Fruit fly (Drosophila melanogaster) whole organism, embryonic: ENCODE measurements around the gene CG14054.
A peak's percentile ranks its signal among the peaks of the same experiment; 100 is the strongest.

Experiments
- Atf6 ChIP-seq: fragments of 200-800 bp; sonication (Bioruptor generic); IDR thresholded peaks from 2 replicates; pipeline ENCODE4 v1.3.6; 2022; ENCODE audit warnings: missing biosample characterization, missing genetic modification characterization
- CG1024 ChIP-seq: fragments of 200-800 bp; sonication (Bioruptor generic); IDR thresholded peaks from 2 replicates; pipeline ENCODE4 v1.3.6; 2022; ENCODE audit warnings: missing biosample characterization, missing genetic modification characterization
- CG11504 ChIP-seq: fragments of 200-800 bp; sonication (Bioruptor generic); optimal IDR thresholded peaks from 3 replicates; lab custom pipeline; 2019; ENCODE audit warnings: missing biosample characterization, mild to moderate bottlenecking, missing genetic modification characterization, moderate library complexity
- CG12155 ChIP-seq: fragments of 200-800 bp; sonication (Bioruptor generic); optimal IDR thresholded peaks from 3 replicates; lab custom pipeline; 2016; ENCODE audit warnings: missing biosample characterization, missing genetic modification characterization
- CG12769 ChIP-seq: fragments of 200-800 bp; sonication (Bioruptor generic); optimal IDR thresholded peaks from 2 replicates; lab custom pipeline; 2019; ENCODE audit warnings: missing biosample characterization, mild to moderate bottlenecking, missing genetic modification characterization, moderate library complexity
- CG15696 ChIP-seq: fragments of 200-800 bp; sonication (Bioruptor generic); optimal IDR thresholded peaks from 2 replicates; lab custom pipeline; 2019; ENCODE audit warnings: missing biosample characterization, mild to moderate bottlenecking, missing genetic modification characterization, moderate library complexity
- CG1647 ChIP-seq: fragments of 200-800 bp; sonication (Bioruptor generic); optimal IDR thresholded peaks from 3 replicates; lab custom pipeline; 2016; ENCODE audit warnings: missing biosample characterization, missing genetic modification characterization
- CG16779 ChIP-seq: fragments of 200-800 bp; sonication (Bioruptor generic); IDR thresholded peaks from 2 replicates; pipeline ENCODE4 v1.3.6; 2022; ENCODE audit warnings: missing biosample characterization, missing genetic modification characterization
- CG17359 ChIP-seq: fragments of 200-800 bp; sonication (Bioruptor generic); optimal IDR thresholded peaks from 3 replicates; lab custom pipeline; 2018; ENCODE audit warnings: missing biosample characterization, mild to moderate bottlenecking, missing genetic modification characterization, moderate library complexity
- CG17361 ChIP-seq: fragments of 200-800 bp; sonication (Bioruptor generic); IDR thresholded peaks from 3 replicates; pipeline ENCODE4 v1.3.6; 2022; ENCODE audit warnings: missing biosample characterization, missing genetic modification characterization
- CG17829 ChIP-seq: fragments of 200-800 bp; optimal IDR thresholded peaks from 2 replicates; lab custom pipeline; 2019; ENCODE audit warnings: missing biosample characterization, mild to moderate bottlenecking, missing genetic modification characterization, moderate library complexity
- CG2116 ChIP-seq: fragments of 200-800 bp; sonication (Bioruptor generic); optimal IDR thresholded peaks from 3 replicates; lab custom pipeline; 2018; ENCODE audit warnings: missing biosample characterization, mild to moderate bottlenecking, missing genetic modification characterization
- CG2120 ChIP-seq: fragments of 200-800 bp; sonication (Bioruptor generic); optimal IDR thresholded peaks from 3 replicates; lab custom pipeline; 2016; ENCODE audit warnings: missing biosample characterization, missing genetic modification characterization
- CG30020 ChIP-seq: fragments of 200-800 bp; optimal IDR thresholded peaks from 2 replicates; lab custom pipeline; 2019; ENCODE audit warnings: missing biosample characterization, mild to moderate bottlenecking, missing genetic modification characterization, moderate library complexity
- CG3281 ChIP-seq: fragments of 200-800 bp; sonication (Bioruptor generic); optimal IDR thresholded peaks from 3 replicates; lab custom pipeline; 2017; ENCODE audit warnings: missing biosample characterization, mild to moderate bottlenecking, missing genetic modification characterization
- CG3407 ChIP-seq: fragments of 200-800 bp; sonication (Bioruptor generic); optimal IDR thresholded peaks from 2 replicates; lab custom pipeline; 2018; ENCODE audit warnings: missing biosample characterization, mild to moderate bottlenecking, missing genetic modification characterization
- CG3847 ChIP-seq: fragments of 200-800 bp; sonication (Bioruptor generic); IDR thresholded peaks from 2 replicates; pipeline ENCODE4 v1.3.6; 2022; ENCODE audit warnings: missing biosample characterization, missing genetic modification characterization
- CG43689 ChIP-seq: fragments of 200-800 bp; sonication (Bioruptor generic); IDR thresholded peaks from 2 replicates; pipeline ENCODE4 v1.3.6; 2022; ENCODE audit warnings: missing biosample characterization, missing genetic modification characterization
- CG4424 ChIP-seq: fragments of 200-800 bp; sonication (Bioruptor generic); optimal IDR thresholded peaks from 3 replicates; lab custom pipeline; 2016; ENCODE audit warnings: missing biosample characterization, missing genetic modification characterization
- CG5245 ChIP-seq: fragments of 200-800 bp; sonication (Bioruptor generic); optimal IDR thresholded peaks from 3 replicates; lab custom pipeline; 2016; ENCODE audit warnings: missing biosample characterization, missing genetic modification characterization
- CG7745 ChIP-seq: fragments of 200-800 bp; sonication (Bioruptor generic); optimal IDR thresholded peaks from 2 replicates; lab custom pipeline; 2018; ENCODE audit warnings: missing biosample characterization, mild to moderate bottlenecking, missing genetic modification characterization, moderate library complexity
- CG7928 ChIP-seq: fragments of 200-800 bp; sonication (Bioruptor generic); optimal IDR thresholded peaks from 2 replicates; lab custom pipeline; 2017; ENCODE audit warnings: missing biosample characterization, mild to moderate bottlenecking, missing genetic modification characterization
- CG8290 ChIP-seq, 3 experiments: fragments of 200-800 bp; sonication (Bioruptor generic); optimal IDR thresholded peaks; 2 replicates each; lab custom pipeline; 2016 to 2019; ENCODE audit warnings: missing biosample characterization in 3 of 3, missing genetic modification characterization in 3 of 3, mild to moderate bottlenecking in 2 of 3, moderate library complexity in 1 of 3
- CG9817 ChIP-seq: fragments of 200-800 bp; sonication (Bioruptor generic); optimal IDR thresholded peaks from 2 replicates; lab custom pipeline; 2018; ENCODE audit warnings: missing biosample characterization, mild to moderate bottlenecking, missing genetic modification characterization, moderate library complexity
- Chrac-16 ChIP-seq: fragments of 200-800 bp; sonication (Bioruptor generic); optimal IDR thresholded peaks from 3 replicates; lab custom pipeline; 2016; ENCODE audit warnings: missing biosample characterization, missing genetic modification characterization
- D19B ChIP-seq: fragments of 200-800 bp; sonication (Bioruptor generic); optimal IDR thresholded peaks from 2 replicates; lab custom pipeline; 2017; ENCODE audit warnings: missing biosample characterization, mild to moderate bottlenecking, missing genetic modification characterization
- Dad ChIP-seq: fragments of 200-800 bp; sonication (Bioruptor generic); optimal IDR thresholded peaks from 3 replicates; lab custom pipeline; 2016; ENCODE audit warnings: missing biosample characterization, missing genetic modification characterization
- Dek ChIP-seq: fragments of 200-800 bp; sonication (Bioruptor generic); optimal IDR thresholded peaks from 3 replicates; lab custom pipeline; 2019; ENCODE audit warnings: missing biosample characterization, mild to moderate bottlenecking, missing genetic modification characterization, moderate library complexity
- GATAe ChIP-seq: fragments of 200-800 bp; sonication (Bioruptor generic); conservative IDR thresholded peaks from 2 replicates; pipeline ENCODE4 v1.3.6; 2022; ENCODE audit warnings: missing biosample characterization, missing genetic modification characterization
- Mrtf ChIP-seq: fragments of 200-800 bp; sonication (Bioruptor generic); IDR thresholded peaks from 3 replicates; pipeline ENCODE4 v1.3.6; 2022; ENCODE audit warnings: missing biosample characterization, missing genetic modification characterization
- Oli ChIP-seq: fragments of 200-800 bp; sonication (Bioruptor generic); optimal IDR thresholded peaks from 2 replicates; lab custom pipeline; 2018; ENCODE audit warnings: missing biosample characterization, mild to moderate bottlenecking, missing genetic modification characterization, moderate library complexity
- Ravus ChIP-seq: fragments of 200-800 bp; sonication (Bioruptor generic); IDR thresholded peaks from 2 replicates; pipeline ENCODE4 v1.3.6; 2022; ENCODE audit warnings: missing biosample characterization, missing genetic modification characterization
- Six4 ChIP-seq: fragments of 200-800 bp; sonication (Bioruptor generic); optimal IDR thresholded peaks from 2 replicates; lab custom pipeline; 2016; ENCODE audit warnings: missing biosample characterization, missing genetic modification characterization
- Xrp1 ChIP-seq: fragments of 200-800 bp; sonication (Bioruptor generic); IDR thresholded peaks from 2 replicates; pipeline ENCODE4 v1.3.6; 2022; ENCODE audit warnings: missing biosample characterization, missing genetic modification characterization
- amos ChIP-seq: fragments of 200-800 bp; sonication (Bioruptor generic); IDR thresholded peaks from 2 replicates; pipeline ENCODE4 v1.3.6; 2022; ENCODE audit warnings: missing biosample characterization, missing genetic modification characterization; ENCODE audit not compliant: partially characterized antibody
- dimm ChIP-seq: fragments of 200-800 bp; sonication (Bioruptor generic); IDR thresholded peaks from 2 replicates; pipeline ENCODE4 v1.3.6; 2022; ENCODE audit warnings: missing biosample characterization, missing genetic modification characterization
- fd96Cb ChIP-seq: fragments of 200-800 bp; sonication (Bioruptor generic); optimal IDR thresholded peaks from 2 replicates; lab custom pipeline; 2018; ENCODE audit warnings: missing biosample characterization, mild to moderate bottlenecking, missing genetic modification characterization, moderate library complexity
- gfzf ChIP-seq: fragments of 200-800 bp; sonication (Bioruptor generic); optimal IDR thresholded peaks from 2 replicates; lab custom pipeline; 2016; ENCODE audit warnings: missing biosample characterization, mild to moderate bottlenecking, missing genetic modification characterization, moderate library complexity
- hkb ChIP-seq, 2 experiments: fragments of 200-800 bp in 1 of 2; fragments of >200 bp in 1 of 2; sonication (Bioruptor generic) in 1 of 2; IDR thresholded peaks in 1 of 2; optimal IDR thresholded peaks in 1 of 2; 2 replicates each; pipeline versions ENCODE4 v1.3.6 to Lab custom; 2017 to 2022; ENCODE audit warnings: missing biosample characterization in 1 of 2, missing genetic modification characterization in 1 of 2
- insv ChIP-seq, 2 experiments: fragments of 200-800 bp; sonication (Bioruptor generic); optimal IDR thresholded peaks; 3 replicates each; lab custom pipeline; 2016 to 2018; ENCODE audit warnings: missing biosample characterization in 2 of 2, missing genetic modification characterization in 2 of 2
- lmd ChIP-seq: fragments of 200-800 bp; sonication (Bioruptor generic); IDR thresholded peaks from 2 replicates; pipeline ENCODE4 v1.3.6; 2022; ENCODE audit warnings: missing biosample characterization, missing genetic modification characterization
- lola ChIP-seq, 3 experiments: fragments of >200 bp in 2 of 3; fragments of 200-800 bp in 1 of 3; sonication (Bioruptor generic) in 1 of 3; optimal IDR thresholded peaks; 2 replicates each; lab custom pipeline; 2017 to 2019; ENCODE audit warnings: missing biosample characterization in 3 of 3, missing genetic modification characterization in 3 of 3, mild to moderate bottlenecking in 1 of 3, moderate library complexity in 1 of 3
- pan ChIP-seq, 4 experiments: fragments of >200 bp in 3 of 4; fragments of 200-800 bp in 1 of 4; sonication (Bioruptor generic) in 1 of 4; optimal IDR thresholded peaks in 3 of 4; IDR thresholded peaks in 1 of 4; 2 replicates each; pipeline versions ENCODE4 v1.3.6 to Lab custom; 2017 to 2022; ENCODE audit warnings: missing biosample characterization in 2 of 4, missing genetic modification characterization in 2 of 4, mixed read lengths in 1 of 4
- seq ChIP-seq: fragments of 200-800 bp; sonication (Bioruptor generic); IDR thresholded peaks from 2 replicates; pipeline ENCODE4 v1.3.6; 2022; ENCODE audit warnings: missing biosample characterization, missing genetic modification characterization
- so ChIP-seq: fragments of 200-800 bp; sonication (Bioruptor generic); IDR thresholded peaks from 3 replicates; pipeline ENCODE4 v1.3.6; 2022; ENCODE audit warnings: missing biosample characterization, missing genetic modification characterization
- trem ChIP-seq: fragments of 200-800 bp; optimal IDR thresholded peaks from 3 replicates; lab custom pipeline; 2019; ENCODE audit warnings: missing biosample characterization, mild to moderate bottlenecking, missing genetic modification characterization, moderate library complexity
- twi ChIP-seq: fragments of 200-800 bp; optimal IDR thresholded peaks from 2 replicates; lab custom pipeline; 2019; ENCODE audit warnings: missing biosample characterization, mild to moderate bottlenecking, missing genetic modification characterization, moderate library complexity

CG14054 gene

dm6 chrX:2041981-2042847 lies 23.9 kb downstream of the CG14054 start, which contains the start of the genes Actn and usp (continued):
- TF ChIP-seq insv (GFP tag; optimal IDR thresholded peaks at IDR 0.05; lab: Kevin White, UChicago), result no peak
- no peak for TF ChIP-seq CG3847
- peak; percentile 10 for TF ChIP-seq gfzf
- TF ChIP-seq Ravus (GFP tag; lab: Robert Waterston, UW), result no peak
- TF ChIP-seq CG17361, result peak; percentile 48; the same call in 2 of the 3 replicates
- TF ChIP-seq Mrtf (GFP tag; lab: Robert Waterston, UW), result no peak
- peak; percentile 8 for TF ChIP-seq CG17359 (tag; lab: Kevin White, UChicago)
- TF ChIP-seq amos (GFP tag; lab: Robert Waterston, UW), result peak; percentile 10; the same call in 1 of the 2 replicates
- no peak for TF ChIP-seq Atf6
- TF ChIP-seq CG2120 (GFP tag; lab: Kevin White, UChicago), result peak; percentile 26
- no peak for TF ChIP-seq CG1647
- peak; percentile 56 for TF ChIP-seq CG11504
- no peak for TF ChIP-seq CG2116 (GFP tag; lab: Kevin White, UChicago)
- no peak for TF ChIP-seq CG16779 (GFP tag; lab: Robert Waterston, UW)
- no peak for TF ChIP-seq CG7928
- TF ChIP-seq so (GFP tag; lab: Robert Waterston, UW), result no peak
- peak; percentile 17 for TF ChIP-seq CG12769 (tag; lab: Kevin White, UChicago)
- no peak for TF ChIP-seq CG3281 (GFP tag; lab: Kevin White, UChicago)
- TF ChIP-seq fd96Cb (tag; lab: Kevin White, UChicago), result no peak
- TF ChIP-seq hkb (optimal IDR thresholded peaks at IDR 0.05; lab: Kevin White, UChicago), result no peak
- TF ChIP-seq hkb (GFP tag; IDR thresholded peaks at IDR 0.05; lab: Robert Waterston, UW), result peak; percentile 31; the same call in 1 of the 2 replicates
- no peak for TF ChIP-seq dimm
- TF ChIP-seq Chrac-16 (GFP tag; lab: Kevin White, UChicago), result peak; percentile 2
- TF ChIP-seq pan (optimal IDR thresholded peaks at IDR 0.05; lab: Kevin White, UChicago), result no peak
- no peak for TF ChIP-seq pan (GFP tag; optimal IDR thresholded peaks at IDR 0.05 in 1 of 2, IDR thresholded peaks at IDR 0.05 in 1 of 2)
- TF ChIP-seq lola (GFP tag; optimal IDR thresholded peaks at IDR 0.05; lab: Kevin White, UChicago), result peak in 2 of 3 experiments; percentile 12 to 93
- peak; percentile 42; the same call in 1 of the 2 replicates for TF ChIP-seq Xrp1
- peak; percentile 63 for TF ChIP-seq CG1024 (GFP tag; lab: Robert Waterston, UW)
- TF ChIP-seq trem (tag; lab: Kevin White, UChicago), result peak; percentile 56
- no peak for TF ChIP-seq CG7745 (tag; lab: Kevin White, UChicago)
- TF ChIP-seq seq, result 0 out of 2 replicates have a peak, but pooled peaks have one; percentile 10
- TF ChIP-seq CG3407 (GFP tag; lab: Kevin White, UChicago), result no peak
- TF ChIP-seq GATAe (GFP tag; lab: Robert Waterston, UW), result no peak
- TF ChIP-seq CG15696, result peak; percentile 23
- peak; percentile 18 for TF ChIP-seq CG12155
- no peak for TF ChIP-seq Six4 (GFP tag; lab: Kevin White, UChicago)
- TF ChIP-seq twi, result no peak
- TF ChIP-seq CG4424 (GFP tag; lab: Kevin White, UChicago), result peak; percentile 45
- peak; percentile 1 for TF ChIP-seq Oli
- no peak for TF ChIP-seq Dad (GFP tag; lab: Kevin White, UChicago)
- TF ChIP-seq Dek (tag; lab: Kevin White, UChicago), result no peak
- no peak for TF ChIP-seq D19B
- TF ChIP-seq CG17829 (tag; lab: Kevin White, UChicago), result peak; percentile 57
- no peak for TF ChIP-seq CG43689 (GFP tag; lab: Robert Waterston, UW)
- TF ChIP-seq CG5245 (GFP tag; lab: Kevin White, UChicago), result no peak
- TF ChIP-seq lmd (GFP tag; lab: Robert Waterston, UW), result no peak; the same call in 1 of the 2 replicates
- no peak for TF ChIP-seq CG8290 (GFP tag; optimal IDR thresholded peaks at IDR 0.05; lab: Kevin White, UChicago)
- peak in 1 of 2 experiments; percentile 57 for TF ChIP-seq CG8290 (tag; optimal IDR thresholded peaks at IDR 0.05; lab: Kevin White, UChicago)
- peak; percentile 91 for TF ChIP-seq CG30020 (tag; lab: Kevin White, UChicago)
- TF ChIP-seq CG9817, result no peak
